Fruit fly (Drosophila melanogaster): ENCODE measurements around the gene Asciz.
A peak's percentile ranks its signal among the peaks of the same experiment; 100 is the strongest.

Asciz gene

dm6 chr3L:3198447-3199402 lies 32.7 kb upstream of the Asciz start, which contains the start of the genes CG32276 and gry (continued):
- no peak for TF ChIP-seq prd (optimal IDR thresholded peaks at IDR 0.05)
- TF ChIP-seq prd (GFP tag; IDR thresholded peaks at IDR 0.05): peak; percentile 82
- peak; percentile 79 for TF ChIP-seq Chrac-16 (GFP tag; optimal IDR thresholded peaks at IDR 0.05)
- TF ChIP-seq Kr (GFP tag; optimal IDR thresholded peaks at IDR 0.05): no peak
- peak; percentile 57 for TF ChIP-seq pfk (GFP tag; optimal IDR thresholded peaks at IDR 0.05)
- no peak for TF ChIP-seq aop (GFP tag; IDR thresholded peaks at IDR 0.05)
- TF ChIP-seq slou (GFP tag; optimal IDR thresholded peaks at IDR 0.05): peak; percentile 58
- TF ChIP-seq lmd (GFP tag; IDR thresholded peaks at IDR 0.05): peak; percentile 65; the same call in 1 of the 2 replicates
- peak in 1 of 2 experiments; percentile 66 for TF ChIP-seq bsh (GFP tag; optimal IDR thresholded peaks at IDR 0.05)
- peak; percentile 61 for TF ChIP-seq pnt (GFP tag; optimal IDR thresholded peaks at IDR 0.05)
- peak; percentile 53 for TF ChIP-seq E2f1 (GFP tag; IDR thresholded peaks at IDR 0.05)
- TF ChIP-seq al (GFP tag; IDR thresholded peaks at IDR 0.05): peak; percentile 73
- peak; percentile 79 for TF ChIP-seq CG10543 (GFP tag; optimal IDR thresholded peaks at IDR 0.05)
- peak; percentile 76 for TF ChIP-seq Hmr (GFP tag; optimal IDR thresholded peaks at IDR 0.05)
- TF ChIP-seq Ssrp (tag; optimal IDR thresholded peaks at IDR 0.05): peak; percentile 55
- TF ChIP-seq CG2202 (tag; optimal IDR thresholded peaks at IDR 0.05): peak; percentile 56
- no peak for TF ChIP-seq D19B (GFP tag; optimal IDR thresholded peaks at IDR 0.05)
- TF ChIP-seq CG17829 (tag; optimal IDR thresholded peaks at IDR 0.05): peak; percentile 87
- TF ChIP-seq Rx (GFP tag; IDR thresholded peaks at IDR 0.05): peak; percentile 14; the same call in 1 of the 2 replicates
- no peak for TF ChIP-seq Neu2 (GFP tag; optimal IDR thresholded peaks at IDR 0.05; ENCODE audit: borderline replicate concordance)
- no peak for TF ChIP-seq lov (optimal IDR thresholded peaks at IDR 0.05)
- peak; percentile 61; the same call in 1 of the 3 replicates for TF ChIP-seq lov (GFP tag; IDR thresholded peaks at IDR 0.05)
- peak; percentile 58 for TF ChIP-seq HHEX (GFP tag; optimal IDR thresholded peaks at IDR 0.05)
- TF ChIP-seq MTF-1 (GFP tag; optimal IDR thresholded peaks at IDR 0.05; ENCODE audit: borderline replicate concordance): peak; percentile 42
- no peak for TF ChIP-seq odd (GFP tag; optimal IDR thresholded peaks at IDR 0.05)
- TF ChIP-seq nerfin-1 (tag; optimal IDR thresholded peaks at IDR 0.05): peak; percentile 53
- peak; percentile 48 for TF ChIP-seq ERR (GFP tag; optimal IDR thresholded peaks at IDR 0.05)
- peak; percentile 69 for TF ChIP-seq CG6689 (GFP tag; IDR thresholded peaks at IDR 0.05)
- peak; percentile 66 for TF ChIP-seq CG31224 (GFP tag; IDR thresholded peaks at IDR 0.05)
- TF ChIP-seq fu2 (GFP tag; optimal IDR thresholded peaks at IDR 0.05): peak; percentile 76
- peak; percentile 64 to 72 for TF ChIP-seq tll (GFP tag; optimal IDR thresholded peaks at IDR 0.05)
- TF ChIP-seq so (GFP tag; IDR thresholded peaks at IDR 0.05): no peak
- peak; percentile 54 for TF ChIP-seq Oli (tag; optimal IDR thresholded peaks at IDR 0.05)
- peak; percentile 60; the same call in 2 of the 3 replicates for TF ChIP-seq Optix (GFP tag; IDR thresholded peaks at IDR 0.05)
- TF ChIP-seq CG15479 (GFP tag; optimal IDR thresholded peaks at IDR 0.05): no peak
- TF ChIP-seq bab2 (GFP tag; optimal IDR thresholded peaks at IDR 0.05): peak; percentile 82
- TF ChIP-seq Hsf (GFP tag; optimal IDR thresholded peaks at IDR 0.05): peak; percentile 85
- peak; percentile 53 for TF ChIP-seq E2f2 (GFP tag; IDR thresholded peaks at IDR 0.05)
- peak; percentile 51; the same call in 1 of the 2 replicates for TF ChIP-seq CG14667 (GFP tag; IDR thresholded peaks at IDR 0.05)
- TF ChIP-seq toy (GFP tag; IDR thresholded peaks at IDR 0.05): peak; percentile 40; the same call in 1 of the 2 replicates
- TF ChIP-seq CG7963 (GFP tag; IDR thresholded peaks at IDR 0.05; ENCODE audit: partially characterized antibody): no peak
- no peak for TF ChIP-seq ash1 (GFP tag; optimal IDR thresholded peaks at IDR 0.05)
- peak; percentile 83 for TF ChIP-seq B-H2 (GFP tag; optimal IDR thresholded peaks at IDR 0.05)
- no peak for TF ChIP-seq cad (GFP tag; optimal IDR thresholded peaks at IDR 0.05)
- TF ChIP-seq Tbp (GFP tag; optimal IDR thresholded peaks at IDR 0.05): peak; percentile 57
- TF ChIP-seq ab (GFP tag; optimal IDR thresholded peaks at IDR 0.05): peak; percentile 52
- no peak for TF ChIP-seq NC2α (GFP tag; optimal IDR thresholded peaks at IDR 0.05)
- peak; percentile 83 for TF ChIP-seq ems (GFP tag; optimal IDR thresholded peaks at IDR 0.05)
